Fruit fly (Drosophila melanogaster) whole organism, pupa: ENCODE data around the gene CG10862.

Source experiments
- CG10348 ChIP-seq: fragments of 200-800 bp; sonication (Bioruptor generic); IDR thresholded peaks from 2 replicates; pipeline ENCODE4 v1.3.6; 2022; ENCODE audit warnings: missing biosample characterization, missing genetic modification characterization
- CG12605 ChIP-seq: fragments of 200-800 bp; sonication (Bioruptor generic); IDR thresholded peaks from 2 replicates; pipeline ENCODE4 v1.3.6; 2022; ENCODE audit warnings: missing biosample characterization, missing genetic modification characterization
- CG13204 ChIP-seq: fragments of 200-800 bp; sonication (Bioruptor generic); optimal IDR thresholded peaks from 2 replicates; lab custom pipeline; 2018; ENCODE audit warnings: missing biosample characterization, mild to moderate bottlenecking, missing genetic modification characterization, moderate library complexity
- CG14655 ChIP-seq: fragments of 200-800 bp; sonication (Bioruptor generic); optimal IDR thresholded peaks from 3 replicates; lab custom pipeline; 2017; ENCODE audit warnings: mild to moderate bottlenecking, missing biosample characterization, missing genetic modification reagents, missing genetic modification characterization
- CG15710 ChIP-seq: fragments of 200-800 bp; sonication (Bioruptor generic); optimal IDR thresholded peaks from 2 replicates; lab custom pipeline; 2018; ENCODE audit warnings: missing biosample characterization, mild to moderate bottlenecking, missing genetic modification characterization, moderate library complexity
- CG17806 ChIP-seq: fragments of 200-800 bp; sonication (Bioruptor generic); optimal IDR thresholded peaks from 2 replicates; lab custom pipeline; 2018; ENCODE audit warnings: missing biosample characterization, mild to moderate bottlenecking, missing genetic modification characterization, moderate library complexity
- CG32121 ChIP-seq: fragments of 200-800 bp; sonication (Bioruptor generic); IDR thresholded peaks from 2 replicates; pipeline ENCODE4 v1.3.6; 2022; ENCODE audit warnings: missing biosample characterization, missing genetic modification characterization
- CG34367 ChIP-seq: fragments of 200-800 bp; sonication (Bioruptor generic); optimal IDR thresholded peaks from 2 replicates; lab custom pipeline; 2018; ENCODE audit warnings: missing biosample characterization, mild to moderate bottlenecking, missing genetic modification characterization
- CG4496 ChIP-seq: fragments of 200-800 bp; sonication (Bioruptor generic); IDR thresholded peaks from 3 replicates; pipeline ENCODE4 v1.3.6; 2022; ENCODE audit warnings: missing biosample characterization, missing genetic modification characterization
- CG8159 ChIP-seq: fragments of 200-800 bp; sonication (Bioruptor generic); optimal IDR thresholded peaks from 3 replicates; lab custom pipeline; 2018; ENCODE audit warnings: missing biosample characterization, mild to moderate bottlenecking, missing genetic modification characterization, moderate library complexity
- CG8301 ChIP-seq: fragments of 200-800 bp; sonication (Bioruptor generic); optimal IDR thresholded peaks from 2 replicates; lab custom pipeline; 2018; ENCODE audit warnings: missing biosample characterization, mild to moderate bottlenecking, missing genetic modification characterization
- CG9948 ChIP-seq: fragments of 200-800 bp; sonication (Bioruptor generic); optimal IDR thresholded peaks from 2 replicates; lab custom pipeline; 2018; ENCODE audit warnings: missing biosample characterization, mild to moderate bottlenecking, missing genetic modification characterization, moderate library complexity
- D1 ChIP-seq: fragments of 200-800 bp; sonication (Bioruptor generic); optimal IDR thresholded peaks from 2 replicates; lab custom pipeline; 2018; ENCODE audit warnings: missing biosample characterization, mild to moderate bottlenecking, missing genetic modification characterization, moderate library complexity
- EcR ChIP-seq: fragments of 200-800 bp; sonication (Bioruptor generic); optimal IDR thresholded peaks from 3 replicates; lab custom pipeline; 2019; ENCODE audit warnings: missing biosample characterization, missing genetic modification characterization, mild to moderate bottlenecking, moderate library complexity, missing genetic modification reagents
- Ets98B ChIP-seq: fragments of 200-800 bp; sonication (Bioruptor generic); IDR thresholded peaks from 2 replicates; pipeline ENCODE4 v1.3.6; 2022; ENCODE audit warnings: missing biosample characterization, missing genetic modification characterization
- Pif1A ChIP-seq: fragments of 200-800 bp; sonication (Bioruptor generic); optimal IDR thresholded peaks from 3 replicates; lab custom pipeline; 2016; ENCODE audit warnings: missing biosample characterization, missing genetic modification characterization
- Pif1B ChIP-seq: fragments of 200-800 bp; sonication (Bioruptor generic); optimal IDR thresholded peaks from 3 replicates; lab custom pipeline; 2016; ENCODE audit warnings: missing biosample characterization, missing genetic modification characterization
- Snoo ChIP-seq: fragments of 200-800 bp; sonication (Bioruptor generic); optimal IDR thresholded peaks from 3 replicates; lab custom pipeline; 2017; ENCODE audit warnings: missing biosample characterization, mild to moderate bottlenecking, missing genetic modification characterization, inconsistent platforms
- fd96Ca ChIP-seq: fragments of 200-800 bp; sonication (Bioruptor generic); IDR thresholded peaks from 3 replicates; pipeline ENCODE4 v1.3.6; 2022; ENCODE audit warnings: missing biosample characterization, missing genetic modification characterization
- gl ChIP-seq: fragments of 200-800 bp; sonication (Bioruptor generic); optimal IDR thresholded peaks from 2 replicates; lab custom pipeline; 2018; ENCODE audit warnings: missing biosample characterization, mild to moderate bottlenecking, missing genetic modification characterization
- rn ChIP-seq: fragments of 200-800 bp; sonication (Bioruptor generic); IDR thresholded peaks from 2 replicates; pipeline ENCODE4 v1.3.6; 2022; ENCODE audit warnings: missing biosample characterization, missing genetic modification characterization

CG10862 gene

dm6 chr3L:3624876-3625275, 29.7 kb downstream of the CG10862 start:
- TF ChIP-seq gl (tag; lab: Kevin White, UChicago) (peak; percentile 40), CG15710 (tag; lab: Kevin White, UChicago) (no peak), fd96Ca (GFP tag; lab: Robert Waterston, UW) (peak; percentile 51; the same call in 1 of the 3 replicates), CG34367 (tag; lab: Kevin White, UChicago) (peak; percentile 35), CG32121 (GFP tag; lab: Robert Waterston, UW) (no peak), Ets98B (no peak), Pif1A (GFP tag; lab: Kevin White, UChicago) (no peak), CG13204 (GFP tag; lab: Kevin White, UChicago) (peak; percentile 39), CG9948 (no peak), CG4496 (peak; percentile 60; the same call in 2 of the 3 replicates), CG14655 (GFP tag; lab: Kevin White, UChicago) (no peak), CG8159 (peak; percentile 12)
- TF ChIP-seq, all 21 proteins: peak for 6

dm6 chr3L:3620932-3621331, 33.6 kb downstream of the CG10862 start, which contains the start of gene CG14974:
Gene CG14974, minus strand, starts transcription at chr3L:3621032.
- no peak for TF ChIP-seq CG12605 (GFP tag; lab: Robert Waterston, UW)
- TF ChIP-seq CG17806 (tag; lab: Kevin White, UChicago): no peak
- TF ChIP-seq rn (GFP tag; lab: Robert Waterston, UW): no peak
- no peak for TF ChIP-seq Snoo (tag; lab: Kevin White, UChicago)
- no peak for TF ChIP-seq Pif1B (GFP tag; lab: Kevin White, UChicago)
- no peak for TF ChIP-seq Ets98B
- no peak for TF ChIP-seq Pif1A (GFP tag; lab: Kevin White, UChicago)
- TF ChIP-seq fd96Ca (GFP tag; lab: Robert Waterston, UW): no peak
- no peak for TF ChIP-seq CG32121 (GFP tag; lab: Robert Waterston, UW)
- no peak for TF ChIP-seq CG34367 (tag; lab: Kevin White, UChicago)
- no peak for TF ChIP-seq CG14655 (GFP tag; lab: Kevin White, UChicago)

- TF ChIP-seq CG14655 (GFP tag; lab: Kevin White, UChicago) (peak; percentile 73), CG9948 (peak; percentile 83), EcR (GFP tag; lab: Kevin White, UChicago) (peak; percentile 26), rn (GFP tag; lab: Robert Waterston, UW) (no peak), CG34367 (tag; lab: Kevin White, UChicago) (peak; percentile 79), Ets98B (peak; percentile 65; the same call in 1 of the 2 replicates), CG12605 (GFP tag; lab: Robert Waterston, UW) (peak; percentile 64), CG4496 (peak; percentile 74), Snoo (tag; lab: Kevin White, UChicago) (peak; percentile 62), gl (tag; lab: Kevin White, UChicago) (peak; percentile 56), CG8301 (tag; lab: Kevin White, UChicago) (peak; percentile 77), CG32121 (GFP tag; lab: Robert Waterston, UW) (peak; percentile 43), D1 (peak; percentile 74), Pif1B (GFP tag; lab: Kevin White, UChicago) (peak; percentile 82), CG13204 (GFP tag; lab: Kevin White, UChicago) (peak; percentile 59), Pif1A (GFP tag; lab: Kevin White, UChicago) (peak; percentile 83), CG15710 (tag; lab: Kevin White, UChicago) (peak; percentile 86), CG8159 (peak; percentile 83), CG17806 (tag; lab: Kevin White, UChicago) (peak; percentile 80), CG10348 (GFP tag; lab: Robert Waterston, UW) (no peak), fd96Ca (GFP tag; lab: Robert Waterston, UW) (peak; percentile 55; the same call in 2 of the 3 replicates)
Measured at dm6 chr3L:3617252-3617651, 37.3 kb downstream of the CG10862 start.

dm6 chr3L:3616344-3616743, 38.2 kb downstream of the CG10862 start:
- no peak for TF ChIP-seq CG14655 (GFP tag; lab: Kevin White, UChicago)
- peak; percentile 11 for TF ChIP-seq CG15710 (tag; lab: Kevin White, UChicago)
- TF ChIP-seq Snoo (tag; lab: Kevin White, UChicago): peak; percentile 5

dm6 chr3L:3615082-3615481, 39.5 kb downstream of the CG10862 start, which contains the start of gene CG10357:
Gene CG10357, plus strand, starts transcription at chr3L:3615382.
- TF ChIP-seq CG15710 (tag; lab: Kevin White, UChicago) (no peak), Pif1B (GFP tag; lab: Kevin White, UChicago) (no peak), gl (tag; lab: Kevin White, UChicago) (no peak), D1 (no peak), EcR (GFP tag; lab: Kevin White, UChicago) (no peak), CG9948 (no peak), rn (GFP tag; lab: Robert Waterston, UW) (no peak), CG10348 (GFP tag; lab: Robert Waterston, UW) (no peak), CG4496 (no peak), fd96Ca (GFP tag; lab: Robert Waterston, UW) (no peak), CG8301 (tag; lab: Kevin White, UChicago) (no peak), CG17806 (tag; lab: Kevin White, UChicago) (no peak), Pif1A (GFP tag; lab: Kevin White, UChicago) (no peak)

- TF ChIP-seq rn (GFP tag; lab: Robert Waterston, UW) (no peak), CG14655 (GFP tag; lab: Kevin White, UChicago) (peak; percentile 56), fd96Ca (GFP tag; lab: Robert Waterston, UW) (0 out of 3 replicates have a peak, but pooled peaks have one; percentile 18), CG13204 (GFP tag; lab: Kevin White, UChicago) (no peak), CG4496 (no peak), CG9948 (peak; percentile 31), CG12605 (GFP tag; lab: Robert Waterston, UW) (no peak), Pif1B (GFP tag; lab: Kevin White, UChicago) (no peak), CG8301 (tag; lab: Kevin White, UChicago) (peak; percentile 33), CG32121 (GFP tag; lab: Robert Waterston, UW) (no peak), D1 (peak; percentile 7), Ets98B (no peak), CG17806 (tag; lab: Kevin White, UChicago) (peak; percentile 12), Snoo (tag; lab: Kevin White, UChicago) (peak; percentile 43), EcR (GFP tag; lab: Kevin White, UChicago) (peak; percentile 92), CG15710 (tag; lab: Kevin White, UChicago) (peak; percentile 20), CG8159 (peak; percentile 44), CG10348 (GFP tag; lab: Robert Waterston, UW) (no peak), gl (tag; lab: Kevin White, UChicago) (no peak), CG34367 (tag; lab: Kevin White, UChicago) (no peak), Pif1A (GFP tag; lab: Kevin White, UChicago) (peak; percentile 5)
Measured at dm6 chr3L:3612582-3613285, 41.8 kb downstream of the CG10862 start.
